Worm (Caenorhabditis elegans) whole organism, dauer: Measurements from ENCODE around the gene folr-1.

ENCODE experiments used
- unc-62 ChIP-seq: sonication (generic microtip); optimal IDR thresholded peaks from 2 replicates; lab custom pipeline; 2017; ENCODE audit warnings: missing biosample characterization, missing genetic modification reagents, missing genetic modification characterization

The folr-1 gene

DNA sequence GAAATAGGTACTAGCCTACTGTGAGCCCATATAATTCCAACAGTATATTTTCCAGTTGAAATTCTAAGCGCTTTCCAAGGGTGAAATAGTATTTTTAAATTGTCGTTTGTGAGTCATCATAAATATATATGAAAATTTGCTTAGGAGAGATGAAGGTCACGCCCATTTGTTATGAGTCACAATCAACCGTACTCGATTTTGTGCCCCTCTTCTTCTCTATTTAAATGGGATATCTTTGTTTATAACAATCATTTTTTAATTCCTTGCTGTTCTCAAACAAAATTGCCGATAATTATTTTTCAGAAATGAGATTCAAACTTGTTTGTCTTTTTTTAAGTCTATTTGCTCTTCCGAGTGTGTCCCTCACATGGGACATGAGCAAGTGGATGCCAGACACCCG lies at the start of gene folr-1:
TSS of gene folr-1 (plus strand) at position 301 of the 400 bp plus-strand sequence.
- no peak for TF ChIP-seq unc-62 (GFP tag; lab: Kevin White, UChicago)

- no peak for TF ChIP-seq unc-62 (GFP tag; lab: Kevin White, UChicago)
Measured at ce11 chrX:9869522-9869921, 49.6 kb upstream of the folr-1 start, which contains the start of gene R07B1.13. TSS of gene R07B1.13 (plus strand) at chrX:9869822.

DNA sequence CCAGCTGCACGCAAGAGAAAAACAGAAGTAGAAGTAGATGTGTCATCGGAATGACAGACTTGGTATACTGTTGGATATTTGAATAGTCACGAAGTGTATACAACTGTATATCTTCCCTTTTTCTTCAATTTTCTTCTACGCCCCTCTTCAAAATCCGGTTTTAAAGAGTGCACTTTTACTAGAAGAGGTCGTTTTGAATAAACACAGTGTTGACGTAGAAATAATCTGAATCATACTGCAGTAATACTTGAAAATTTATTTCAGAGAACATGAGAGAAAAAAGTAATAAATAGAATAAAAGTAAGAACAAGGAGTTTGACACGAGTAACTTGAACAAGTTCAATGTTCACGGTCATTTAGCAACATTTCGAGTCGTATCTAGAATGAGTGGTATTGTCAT lies 46.5 kb upstream of the folr-1 start, which contains the start of gene R07B1.8:
TSS of gene R07B1.8 (minus strand) at position 101 of the 400 bp plus-strand sequence.
- no peak for TF ChIP-seq unc-62 (GFP tag; lab: Kevin White, UChicago)

- no peak for TF ChIP-seq unc-62 (GFP tag; lab: Kevin White, UChicago)
Measured at ce11 chrX:9877117-9877516, 42.0 kb upstream of the folr-1 start, which contains the start of gene R07B1.9. TSS of gene R07B1.9 (plus strand) at chrX:9877417.

ce11 chrX:9882112-9882511 lies 37.0 kb upstream of the folr-1 start, which contains the start of gene glo-1:
TSS of gene glo-1 (minus strand) at chrX:9882212.
- no peak for TF ChIP-seq unc-62 (GFP tag; lab: Kevin White, UChicago)

DNA sequence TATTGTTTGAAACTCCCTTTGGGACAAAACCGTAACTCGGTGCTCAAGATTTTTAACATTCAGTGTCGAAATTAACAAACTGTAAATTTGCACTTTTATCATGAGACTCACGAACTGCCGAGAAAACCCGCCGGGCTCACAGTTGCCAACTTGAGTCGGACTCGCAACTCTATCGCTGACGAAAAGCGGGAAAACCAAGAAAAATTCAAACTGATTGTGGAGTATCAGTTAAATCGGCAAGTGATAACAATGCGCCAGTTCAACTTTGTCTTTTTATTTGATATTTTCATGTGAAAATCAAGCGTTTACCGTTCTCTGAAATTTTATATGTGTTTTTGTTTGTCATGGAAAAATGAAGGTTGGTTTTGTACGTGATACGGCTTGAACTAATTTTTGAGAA lies 36.5 kb upstream of the folr-1 start:
- TF ChIP-seq unc-62 (GFP tag; lab: Kevin White, UChicago) = no peak

DNA sequence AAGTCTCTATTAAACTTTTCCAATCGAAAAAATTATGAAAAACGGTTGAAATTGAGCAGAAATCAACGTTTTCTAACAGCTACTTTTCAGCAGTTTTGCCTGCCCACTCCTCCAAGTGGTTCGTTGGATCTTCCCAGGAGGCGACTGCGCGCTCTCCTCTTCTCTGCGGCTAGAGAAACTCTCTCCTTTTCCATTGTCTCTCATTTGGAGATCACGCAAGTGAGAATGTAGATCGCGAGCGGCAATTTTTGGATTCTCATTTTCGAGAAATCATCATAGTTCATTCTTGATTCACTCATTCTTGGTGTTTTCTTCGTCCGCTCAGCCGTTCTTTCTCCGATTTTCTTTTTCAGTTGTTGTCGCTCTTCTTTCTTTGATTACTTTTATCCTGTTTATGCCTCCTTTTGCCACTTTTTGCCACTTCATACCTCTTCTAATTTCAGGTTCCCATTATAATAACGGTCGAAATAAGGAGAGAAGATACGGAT lies 35.2 kb upstream of the folr-1 start, which contains the start of gene mrp-4:
TSS of gene mrp-4 (plus strand) at position 438 of the 488 bp plus-strand sequence.
- TF ChIP-seq unc-62 (GFP tag; lab: Kevin White, UChicago) = no peak

- no peak for TF ChIP-seq unc-62 (GFP tag; lab: Kevin White, UChicago)
Measured at ce11 chrX:9892323-9892722, 26.8 kb upstream of the folr-1 start, which contains the start of gene F21G4.1. TSS of gene F21G4.1 (minus strand) at chrX:9892328.

DNA sequence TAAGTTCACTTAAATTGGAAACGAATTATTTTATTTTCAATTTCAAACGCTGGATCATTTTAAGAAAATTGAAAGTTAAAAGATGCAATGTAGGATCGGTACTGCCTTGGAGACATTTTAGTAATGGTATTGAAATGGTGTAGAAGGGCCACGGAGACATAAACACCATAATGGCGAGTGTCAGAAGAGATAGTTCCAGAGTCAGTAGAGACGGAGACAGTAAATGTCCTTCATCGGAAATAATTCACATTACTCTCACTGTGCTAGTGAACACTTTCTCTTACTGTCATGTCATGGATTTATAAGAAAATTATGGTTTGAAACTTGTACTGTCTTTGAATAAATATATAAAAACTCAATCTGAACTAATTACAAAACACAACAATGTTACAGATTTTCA lies 26.0 kb upstream of the folr-1 start:
- TF ChIP-seq unc-62 (GFP tag; lab: Kevin White, UChicago) = no peak

ce11 chrX:9894844-9895243 lies 24.3 kb upstream of the folr-1 start, which contains the start of gene F21G4.3:
TSS of gene F21G4.3 (plus strand) at chrX:9895144.
- no peak for TF ChIP-seq unc-62 (GFP tag; lab: Kevin White, UChicago)

DNA sequence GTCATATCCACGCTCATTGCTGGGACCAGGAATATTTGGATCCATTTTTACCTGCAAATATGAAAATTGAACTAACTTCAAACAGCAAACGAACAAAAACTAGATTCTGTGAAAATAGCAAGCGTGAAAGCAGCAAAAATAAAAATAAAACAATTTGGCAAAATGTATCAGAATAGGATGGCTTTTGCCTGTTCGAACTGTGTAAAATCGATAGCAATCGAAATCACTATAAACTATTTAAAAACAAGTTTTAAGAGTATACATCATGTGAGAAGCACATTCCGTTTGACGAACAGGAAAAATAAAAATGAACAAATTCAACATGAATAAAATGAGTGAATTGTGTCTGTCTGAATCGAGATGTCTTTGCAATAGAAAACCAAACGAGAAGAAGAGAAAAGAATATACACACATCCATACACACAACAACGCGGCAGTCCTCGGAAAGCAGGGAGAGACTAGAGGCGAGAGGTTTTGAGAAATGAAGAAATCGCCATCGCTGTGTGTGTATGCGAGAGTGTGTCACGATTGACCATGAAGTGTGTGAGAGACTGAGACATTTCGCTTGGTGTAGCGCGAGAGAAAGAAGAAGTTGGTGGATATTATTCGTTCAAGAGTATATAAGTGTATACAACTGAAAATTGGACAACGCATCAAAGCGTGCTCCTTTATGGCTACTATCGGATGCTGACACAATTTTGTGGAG lies 19.5 kb upstream of the folr-1 start, which contains the start of gene phf-34:
TSS of gene phf-34 (minus strand) at position 51 of the 706 bp plus-strand sequence.
- TF ChIP-seq unc-62 (GFP tag; lab: Kevin White, UChicago) = no peak

- no peak for TF ChIP-seq unc-62 (GFP tag; lab: Kevin White, UChicago)
Measured at ce11 chrX:9905840-9906239, 13.3 kb upstream of the folr-1 start, which contains the start of gene F21G4.5. TSS of gene F21G4.5 (plus strand) at chrX:9906140.

ce11 chrX:9917362-9917761 lies 1.7 kb upstream of the folr-1 start, which contains the start of gene F21G4.6:
TSS of gene F21G4.6 (minus strand) at chrX:9917448.
- TF ChIP-seq unc-62 (GFP tag; lab: Kevin White, UChicago) = no peak

- no peak for TF ChIP-seq unc-62 (GFP tag; lab: Kevin White, UChicago)
Measured at ce11 chrX:9921257-9921656, 2.2 kb downstream of the folr-1 start, which contains the start of gene C17G1.2. TSS of gene C17G1.2 (plus strand) at chrX:9921557.

- no peak for TF ChIP-seq unc-62 (GFP tag; lab: Kevin White, UChicago)
Measured at ce11 chrX:9924962-9925361, 5.9 kb downstream of the folr-1 start, which contains the start of gene ugt-23. TSS of gene ugt-23 (minus strand) at chrX:9925173.

DNA sequence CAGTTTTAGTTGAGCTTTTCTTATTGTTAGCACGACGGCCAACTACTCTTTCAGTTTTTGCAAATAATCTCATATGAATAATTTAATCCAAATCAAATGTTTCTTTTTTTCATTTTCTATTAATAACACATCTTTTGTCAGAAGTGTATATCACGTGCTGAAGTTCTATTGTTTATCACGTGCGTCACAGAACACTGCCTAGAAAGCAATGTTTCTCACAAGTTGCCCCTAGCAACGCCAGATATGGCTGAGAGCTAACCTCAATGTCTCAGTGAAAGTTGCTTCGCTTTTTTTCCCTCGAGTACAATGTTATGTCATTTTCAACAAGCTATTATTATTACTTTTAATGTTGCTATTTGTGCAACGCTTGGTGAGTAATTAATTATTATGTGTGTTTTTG lies 8.9 kb downstream of the folr-1 start:
- no peak for TF ChIP-seq unc-62 (GFP tag; lab: Kevin White, UChicago)
